Worm (Caenorhabditis elegans): Measurements from ENCODE around the gene srlf-1.

- TF ChIP-seq med-1 (GFP tag; optimal IDR thresholded peaks at IDR 0.05; ENCODE audit: insufficient read depth) (no peak), ref-1 (GFP tag; conservative IDR thresholded peaks at IDR 0.05) (no peak), flt-1 (GFP tag; IDR thresholded peaks at IDR 0.05) (no peak), ztf-23 (GFP tag; IDR thresholded peaks at IDR 0.05) (no peak), ztf-29 (GFP tag; IDR thresholded peaks at IDR 0.05) (no peak)
Observed at ce11 chrII:7771917-7772316, 18.5 kb upstream of the srlf-1 start, which contains the start of gene C06A8.8.
